Worm (Caenorhabditis elegans) whole organism, late embryonic: Measurements from ENCODE around the gene B0416.4.

Experiments used
- ama-1 ChIP-seq: fragments of 150-350 bp; optimal IDR thresholded peaks from 2 replicates; lab custom pipeline; 2014
- fax-1 ChIP-seq: sonication (generic microtip); optimal IDR thresholded peaks from 2 replicates; lab custom pipeline; 2016; ENCODE audit warnings: missing genotype, missing genetic modification characterization, missing compliant biosample characterization
- hlh-15 ChIP-seq: sonication (generic microtip); optimal IDR thresholded peaks from 2 replicates; lab custom pipeline; 2016; ENCODE audit warnings: missing genetic modification characterization, missing compliant biosample characterization
- hlh-30 ChIP-seq: sonication (generic microtip); optimal IDR thresholded peaks from 2 replicates; lab custom pipeline; 2017; ENCODE audit warnings: antibody characterized with exemption, missing genetic modification characterization, missing compliant biosample characterization; ENCODE audit not compliant: insufficient read depth
- pha-4 ChIP-seq: fragments of 150-350 bp; optimal IDR thresholded peaks from 2 replicates; lab custom pipeline; 2018; ENCODE audit warnings: missing biosample characterization, missing genetic modification reagents, missing genetic modification characterization
- unc-86 ChIP-seq: sonication (generic microtip); optimal IDR thresholded peaks from 2 replicates; lab custom pipeline; 2016; ENCODE audit warnings: missing genetic modification characterization, missing compliant biosample characterization

DNA sequence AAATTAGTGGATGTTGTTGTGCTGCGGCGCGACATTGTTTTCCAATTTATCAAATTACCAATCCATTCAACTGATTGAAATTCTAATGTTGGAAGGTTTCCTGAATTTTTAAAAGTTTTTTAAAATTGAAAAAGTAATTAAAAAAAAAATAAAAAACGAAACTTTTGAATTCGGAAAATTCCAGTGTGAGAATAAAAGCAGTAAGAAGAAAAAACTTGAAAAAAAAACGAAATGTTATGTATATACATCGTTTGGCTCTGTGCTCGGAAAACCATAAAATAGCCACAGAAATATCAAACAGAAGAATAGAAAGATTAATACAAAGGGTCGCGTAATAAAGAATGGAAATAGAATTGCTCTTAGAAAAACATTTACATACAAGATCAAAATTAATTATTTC is 46.7 kb upstream of the B0416.4 start, which contains the start of gene vav-1:
- no peak for TF ChIP-seq ama-1
- no peak for TF ChIP-seq pha-4 (tag; lab: Kevin White, UChicago)
- no peak for TF ChIP-seq hlh-15
- TF ChIP-seq unc-86 (tag; lab: Kevin White, UChicago): no peak
- no peak for TF ChIP-seq hlh-30
- TF ChIP-seq fax-1: no peak
